Worm (Caenorhabditis elegans): Measurements from ENCODE around the gene srz-10.
A peak's percentile ranks its signal among the peaks of the same experiment; 100 is the strongest.

The srz-10 gene

DNA sequence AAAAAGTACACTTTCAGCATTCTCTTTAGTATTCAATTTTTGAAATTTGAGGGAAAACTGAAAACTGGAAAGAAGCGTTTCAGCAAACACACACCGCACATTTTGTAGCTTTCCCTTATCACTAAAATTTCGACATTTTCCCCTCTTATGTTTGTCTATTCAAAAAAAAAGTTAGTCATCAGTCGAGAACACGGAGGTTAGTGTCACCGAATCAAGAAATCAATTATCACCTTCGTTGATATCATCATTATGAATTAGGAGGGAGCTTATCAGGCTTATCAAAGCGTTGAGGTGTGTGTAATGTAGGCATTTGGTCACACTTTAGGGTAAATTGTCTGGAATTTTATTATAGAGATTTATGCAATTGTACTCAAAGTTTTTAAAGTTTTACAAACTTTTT, 10.3 kb downstream of the srz-10 start, which contains the start of gene cpr-3 (continued):
- TF ChIP-seq ceh-82 (tag; optimal IDR thresholded peaks at IDR 0.05) = no peak

DNA sequence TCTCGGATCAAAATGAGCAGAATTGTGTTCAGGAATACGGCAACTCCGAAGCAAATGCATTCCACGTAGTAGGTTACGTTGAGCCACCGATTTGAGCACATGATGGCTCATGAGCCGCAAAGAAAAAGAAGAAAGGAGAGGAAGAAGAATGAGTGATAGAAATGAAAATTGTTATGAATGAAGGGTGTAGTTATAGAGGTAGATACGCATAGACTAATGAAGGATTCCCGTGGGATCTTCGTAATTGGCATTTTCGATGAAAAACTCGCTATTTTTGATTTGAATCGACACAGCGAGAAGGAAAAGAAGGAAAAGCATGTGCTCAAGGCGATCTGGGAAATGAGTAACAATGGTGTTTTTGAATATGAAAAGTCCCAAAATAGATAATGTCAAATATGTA, 15.0 kb downstream of the srz-10 start, which contains the start of gene str-96:
TSS of gene str-96 (minus strand) at position 101 of the 400 bp plus-strand sequence.
- peak; percentile 86 for TF ChIP-seq ceh-8 (GFP tag; optimal IDR thresholded peaks at IDR 0.05)
- TF ChIP-seq C34B4.2 (tag; optimal IDR thresholded peaks at IDR 0.05) = no peak
- peak; percentile 32 for TF ChIP-seq fkh-8 (tag; optimal IDR thresholded peaks at IDR 0.05)

DNA sequence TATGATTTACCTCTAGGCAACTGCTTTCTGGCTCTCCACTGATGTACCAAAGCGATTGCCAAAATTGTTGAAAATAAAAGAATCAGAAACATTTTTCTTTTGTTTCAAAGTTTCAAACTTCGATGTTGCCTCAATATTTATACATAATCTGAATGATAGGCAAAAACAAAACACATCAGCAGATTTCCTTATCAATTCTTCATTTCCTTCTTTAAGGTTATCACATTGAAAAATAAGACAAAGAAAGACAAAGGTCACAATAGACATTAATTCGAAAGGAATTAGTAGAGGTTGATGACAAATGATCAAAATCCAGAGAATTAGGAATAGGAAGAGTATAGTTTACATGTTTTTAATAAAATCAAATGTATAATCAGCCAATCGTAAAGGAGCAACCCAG, 17.9 kb downstream of the srz-10 start, which contains the start of gene cyp-34A2:
TSS of gene cyp-34A2 (minus strand) at position 101 of the 400 bp plus-strand sequence.
- TF ChIP-seq unc-98 (GFP tag; IDR thresholded peaks at IDR 0.05) (no peak), efl-1 (optimal IDR thresholded peaks at IDR 0.05) (no peak), efl-1 (GFP tag; optimal IDR thresholded peaks at IDR 0.05 in 1 of 2) (peak in 1 of 2 experiments; percentile 12)

DNA sequence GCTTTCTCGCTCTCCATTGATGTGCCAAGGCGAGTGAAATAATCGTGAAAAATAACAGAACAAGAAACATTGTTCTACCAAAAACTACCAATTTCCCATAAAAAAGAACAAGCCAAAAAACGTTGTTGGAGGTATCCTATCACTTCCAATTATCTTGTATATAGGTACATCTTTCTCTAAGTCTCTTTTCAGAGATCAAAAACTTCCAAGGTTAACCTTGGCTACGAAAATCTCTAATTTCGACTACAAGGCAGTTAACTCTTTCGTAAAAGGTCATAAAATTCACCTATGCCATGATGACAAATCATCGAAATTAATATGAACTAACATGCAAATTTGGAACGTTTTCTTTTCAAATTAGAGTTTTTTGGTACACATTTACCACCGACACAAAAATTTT, 21.0 kb downstream of the srz-10 start, which contains the start of gene cyp-34A1:
TSS of gene cyp-34A1 (minus strand) at position 101 of the 400 bp plus-strand sequence.
- TF ChIP-seq fkh-4 (tag; optimal IDR thresholded peaks at IDR 0.05; ENCODE audit: borderline replicate concordance) (no peak), lir-3 (tag; optimal IDR thresholded peaks at IDR 0.05; ENCODE audit: poor library complexity) (no peak), sox-4 (tag; optimal IDR thresholded peaks at IDR 0.05) (no peak), blmp-1 (tag; optimal IDR thresholded peaks at IDR 0.05) (no peak), nhr-11 (tag; optimal IDR thresholded peaks at IDR 0.05) (no peak), ets-5 (GFP tag; IDR thresholded peaks at IDR 0.05) (no peak), elt-2 (tag; optimal IDR thresholded peaks at IDR 0.05) (no peak), egl-13 (tag; optimal IDR thresholded peaks at IDR 0.05) (no peak), ceh-82 (tag; optimal IDR thresholded peaks at IDR 0.05) (no peak), mep-1 (tag; optimal IDR thresholded peaks at IDR 0.05) (no peak), lin-13 (GFP tag; optimal IDR thresholded peaks at IDR 0.05) (no peak), lin-35 (GFP tag; optimal IDR thresholded peaks at IDR 0.05) (no peak), jun-1 (tag; optimal IDR thresholded peaks at IDR 0.05) (no peak), vab-15 (tag; optimal IDR thresholded peaks at IDR 0.05) (no peak), ztf-11 (tag; optimal IDR thresholded peaks at IDR 0.05) (no peak), C04F5.9 (tag; optimal IDR thresholded peaks at IDR 0.05) (no peak), elt-3 (tag; optimal IDR thresholded peaks at IDR 0.05) (no peak), Y116A8C.19 (tag; optimal IDR thresholded peaks at IDR 0.05; ENCODE audit: borderline replicate concordance) (no peak)

DNA sequence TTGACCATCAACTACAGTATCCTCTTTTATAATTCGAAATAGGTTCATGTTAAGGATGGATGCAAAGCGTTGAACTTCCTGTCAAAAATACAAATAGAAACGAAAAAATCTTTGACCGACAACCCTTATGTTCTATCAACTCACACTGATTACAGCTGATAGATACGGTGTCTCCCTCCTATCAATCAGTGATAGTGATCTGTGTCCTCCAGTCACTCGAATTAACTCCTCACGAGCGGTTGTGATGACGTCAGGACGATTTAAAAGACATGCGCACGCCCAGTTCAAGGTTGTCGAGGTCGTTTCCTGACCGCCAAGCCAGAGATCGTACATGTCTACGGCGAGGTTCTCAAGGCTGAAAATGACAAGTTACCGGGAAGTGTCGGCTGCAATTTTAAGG, 22.9 kb downstream of the srz-10 start:
- TF ChIP-seq unc-98 (GFP tag; IDR thresholded peaks at IDR 0.05) (no peak), swsn-7 (tag; optimal IDR thresholded peaks at IDR 0.05) (no peak), fkh-8 (tag; optimal IDR thresholded peaks at IDR 0.05) (no peak), nhr-12 (tag; optimal IDR thresholded peaks at IDR 0.05) (no peak), nhr-85 (tag) (peak; percentile 83), hpl-2 (GFP tag; optimal IDR thresholded peaks at IDR 0.05) (no peak), lin-35 (GFP tag; optimal IDR thresholded peaks at IDR 0.05) (no peak), sptf-1 (tag; optimal IDR thresholded peaks at IDR 0.05) (no peak), aly-2 (tag; optimal IDR thresholded peaks at IDR 0.05) (no peak), nhr-20 (tag; optimal IDR thresholded peaks at IDR 0.05) (peak; percentile 42), efl-1 (optimal IDR thresholded peaks at IDR 0.05) (no peak), efl-1 (GFP tag; optimal IDR thresholded peaks at IDR 0.05 in 1 of 2) (peak in 1 of 2 experiments; percentile 88), ceh-63 (GFP tag; optimal IDR thresholded peaks at IDR 0.05) (no peak), pax-3 (tag; optimal IDR thresholded peaks at IDR 0.05) (no peak), nhr-77 (tag; optimal IDR thresholded peaks at IDR 0.05) (no peak), elt-3 (tag; optimal IDR thresholded peaks at IDR 0.05) (peak; percentile 28 to 88 (median 78)), tbx-2 (tag; optimal IDR thresholded peaks at IDR 0.05) (no peak), skn-1 (tag; optimal IDR thresholded peaks at IDR 0.05) (no peak), nhr-84 (tag; optimal IDR thresholded peaks at IDR 0.05) (no peak), vab-15 (tag; optimal IDR thresholded peaks at IDR 0.05) (no peak), ceh-82 (tag; optimal IDR thresholded peaks at IDR 0.05) (no peak)

Measured in whole organism, L1 larva.